Fruit fly (Drosophila melanogaster) whole organism, embryonic: ENCODE results near the gene RpL37A.

Experiments used
- ATbp ChIP-seq: fragments of 200-800 bp; sonication (Bioruptor generic); optimal IDR thresholded peaks from 2 replicates; lab custom pipeline; 2017; ENCODE audit warnings: missing biosample characterization, mild to moderate bottlenecking, missing genetic modification characterization, missing genetic modification reagents
- Atf-2 ChIP-seq: fragments of 200-800 bp; sonication (Bioruptor generic); optimal IDR thresholded peaks from 2 replicates; lab custom pipeline; 2016; ENCODE audit warnings: missing biosample characterization, missing genetic modification characterization
- Bgb ChIP-seq: fragments of 200-800 bp; sonication (Bioruptor generic); IDR thresholded peaks from 2 replicates; pipeline ENCODE4 v1.3.6; 2022; ENCODE audit warnings: missing biosample characterization, missing genetic modification characterization; ENCODE audit not compliant: partially characterized antibody
- Blimp-1 ChIP-seq: fragments of 200-800 bp; sonication (Bioruptor generic); optimal IDR thresholded peaks from 3 replicates; lab custom pipeline; 2018; ENCODE audit warnings: missing biosample characterization, missing genetic modification characterization, mild to moderate bottlenecking, moderate library complexity, missing genetic modification reagents
- BtbVII ChIP-seq: fragments of 200-800 bp; sonication (Bioruptor generic); optimal IDR thresholded peaks from 3 replicates; lab custom pipeline; 2017; ENCODE audit warnings: missing biosample characterization, mild to moderate bottlenecking, missing genetic modification characterization
- CG10462 ChIP-seq: fragments of 200-800 bp; sonication (Bioruptor generic); optimal IDR thresholded peaks from 2 replicates; lab custom pipeline; 2016; ENCODE audit warnings: missing biosample characterization, missing genetic modification characterization
- CG11247 ChIP-seq: fragments of 200-800 bp; sonication (Bioruptor generic); IDR thresholded peaks from 2 replicates; pipeline ENCODE4 v1.3.6; 2022; ENCODE audit warnings: missing biosample characterization, missing genetic modification characterization
- CG1647 ChIP-seq: fragments of 200-800 bp; sonication (Bioruptor generic); optimal IDR thresholded peaks from 3 replicates; lab custom pipeline; 2016; ENCODE audit warnings: missing biosample characterization, missing genetic modification characterization
- CG16815 ChIP-seq: fragments of 200-800 bp; sonication (Bioruptor generic); optimal IDR thresholded peaks from 3 replicates; lab custom pipeline; 2017; ENCODE audit warnings: missing biosample characterization, mild to moderate bottlenecking, missing genetic modification characterization
- CG17359 ChIP-seq: fragments of 200-800 bp; sonication (Bioruptor generic); optimal IDR thresholded peaks from 3 replicates; lab custom pipeline; 2018; ENCODE audit warnings: missing biosample characterization, mild to moderate bottlenecking, missing genetic modification characterization, moderate library complexity
- CG17568 ChIP-seq: fragments of 200-800 bp; sonication (Bioruptor generic); optimal IDR thresholded peaks from 2 replicates; lab custom pipeline; 2018; ENCODE audit warnings: missing biosample characterization, mild to moderate bottlenecking, missing genetic modification characterization, moderate library complexity
- CG32532 ChIP-seq: fragments of 200-800 bp; sonication (Bioruptor generic); IDR thresholded peaks from 2 replicates; pipeline ENCODE4 v1.3.6; 2022; ENCODE audit warnings: missing biosample characterization, missing genetic modification characterization
- CG43689 ChIP-seq: fragments of 200-800 bp; sonication (Bioruptor generic); IDR thresholded peaks from 2 replicates; pipeline ENCODE4 v1.3.6; 2022; ENCODE audit warnings: missing biosample characterization, missing genetic modification characterization
- CG4707 ChIP-seq: fragments of 200-800 bp; sonication (Bioruptor generic); optimal IDR thresholded peaks from 2 replicates; lab custom pipeline; 2018; ENCODE audit warnings: missing biosample characterization, mild to moderate bottlenecking, missing genetic modification characterization, moderate library complexity
- CG5180 ChIP-seq: fragments of 200-800 bp; sonication (Bioruptor generic); optimal IDR thresholded peaks from 3 replicates; lab custom pipeline; 2017; ENCODE audit warnings: missing biosample characterization, missing genetic modification characterization, mild to moderate bottlenecking, moderate library complexity, missing genetic modification reagents
- CG6654 ChIP-seq: fragments of 200-800 bp; sonication (Bioruptor generic); optimal IDR thresholded peaks from 2 replicates; lab custom pipeline; 2017; ENCODE audit warnings: missing biosample characterization, mild to moderate bottlenecking, missing genetic modification characterization
- CG7839 ChIP-seq: fragments of 200-800 bp; sonication (Bioruptor generic); optimal IDR thresholded peaks from 3 replicates; lab custom pipeline; 2018; ENCODE audit warnings: missing biosample characterization, mild to moderate bottlenecking, missing genetic modification characterization, moderate library complexity
- CG9876 ChIP-seq: fragments of 200-800 bp; sonication (Bioruptor generic); optimal IDR thresholded peaks from 2 replicates; lab custom pipeline; 2016; ENCODE audit warnings: missing biosample characterization, missing genetic modification characterization
- D19B ChIP-seq: fragments of 200-800 bp; sonication (Bioruptor generic); optimal IDR thresholded peaks from 2 replicates; lab custom pipeline; 2017; ENCODE audit warnings: missing biosample characterization, mild to moderate bottlenecking, missing genetic modification characterization
- Fer1 ChIP-seq: fragments of 200-800 bp; sonication (Bioruptor generic); optimal IDR thresholded peaks from 2 replicates; lab custom pipeline; 2017; ENCODE audit warnings: missing biosample characterization, mild to moderate bottlenecking, missing genetic modification characterization
- Gsc ChIP-seq: fragments of 200-800 bp; sonication (Bioruptor generic); IDR thresholded peaks from 2 replicates; pipeline ENCODE4 v1.3.6; 2022; ENCODE audit warnings: missing biosample characterization, missing genetic modification characterization
- HLH54F ChIP-seq: fragments of 200-800 bp; sonication (Bioruptor generic); optimal IDR thresholded peaks from 3 replicates; lab custom pipeline; 2016; ENCODE audit warnings: missing biosample characterization, missing genetic modification characterization
- Hey ChIP-seq: fragments of 200-800 bp; sonication (Bioruptor generic); optimal IDR thresholded peaks from 3 replicates; lab custom pipeline; 2018; ENCODE audit warnings: missing biosample characterization, mild to moderate bottlenecking, missing genetic modification characterization
- Hmr ChIP-seq: fragments of 200-800 bp; sonication (Bioruptor generic); optimal IDR thresholded peaks from 3 replicates; lab custom pipeline; 2017; ENCODE audit warnings: mild to moderate bottlenecking, missing biosample characterization, missing genetic modification reagents, missing genetic modification characterization
- Hr39 ChIP-seq: fragments of >200 bp; optimal IDR thresholded peaks from 2 replicates; lab custom pipeline; 2017
- NFAT ChIP-seq: fragments of 200-800 bp; sonication (Bioruptor generic); IDR thresholded peaks from 2 replicates; pipeline ENCODE4 v1.3.6; 2022; ENCODE audit warnings: missing biosample characterization, missing genetic modification characterization
- Neu2 ChIP-seq: fragments of 200-800 bp; sonication (Bioruptor generic); optimal IDR thresholded peaks from 3 replicates; lab custom pipeline; 2016; ENCODE audit warnings: missing biosample characterization, missing genetic modification characterization, borderline replicate concordance
- Opbp ChIP-seq: fragments of 200-800 bp; sonication (Bioruptor generic); IDR thresholded peaks from 3 replicates; pipeline ENCODE4 v1.3.6; 2022; ENCODE audit warnings: missing biosample characterization, missing genetic modification characterization; ENCODE audit not compliant: partially characterized antibody
- YL-1 ChIP-seq: fragments of 200-800 bp; sonication (Bioruptor generic); optimal IDR thresholded peaks from 3 replicates; lab custom pipeline; 2017; ENCODE audit warnings: missing biosample characterization, mild to moderate bottlenecking, missing genetic modification characterization
- ab ChIP-seq: fragments of 200-800 bp; sonication (Bioruptor generic); optimal IDR thresholded peaks from 2 replicates; lab custom pipeline; 2016; ENCODE audit warnings: missing biosample characterization, missing genetic modification characterization
- bab2 ChIP-seq: fragments of 200-800 bp; sonication (Bioruptor generic); optimal IDR thresholded peaks from 2 replicates; lab custom pipeline; 2016; ENCODE audit warnings: missing biosample characterization, missing genetic modification characterization
- bcd ChIP-seq: fragments of 200-800 bp; sonication (Bioruptor generic); optimal IDR thresholded peaks from 2 replicates; lab custom pipeline; 2017; ENCODE audit warnings: missing biosample characterization, mild to moderate bottlenecking, missing genetic modification characterization
- bowl ChIP-seq: fragments of 200-800 bp; sonication (Bioruptor generic); IDR thresholded peaks from 2 replicates; pipeline ENCODE4 v1.3.6; 2022; ENCODE audit warnings: missing biosample characterization, missing genetic modification characterization
- chinmo ChIP-seq: fragments of 200-800 bp; sonication (Bioruptor generic); IDR thresholded peaks from 4 replicates; pipeline ENCODE4 v1.3.6; 2022; ENCODE audit warnings: missing biosample characterization, missing genetic modification characterization; ENCODE audit not compliant: partially characterized antibody
- croc ChIP-seq: fragments of 200-800 bp; sonication (Bioruptor generic); conservative IDR thresholded peaks from 3 replicates; pipeline ENCODE4 v1.3.6; 2022; ENCODE audit warnings: missing biosample characterization, missing genetic modification characterization
- fru ChIP-seq: fragments of >200 bp; optimal IDR thresholded peaks from 2 replicates; lab custom pipeline; 2017
- fu2 ChIP-seq: fragments of 200-800 bp; sonication (Bioruptor generic); optimal IDR thresholded peaks from 2 replicates; lab custom pipeline; 2016; ENCODE audit warnings: missing biosample characterization, missing genetic modification characterization
- grau ChIP-seq: fragments of 200-800 bp; optimal IDR thresholded peaks from 3 replicates; lab custom pipeline; 2019; ENCODE audit warnings: missing biosample characterization, mild to moderate bottlenecking, missing genetic modification characterization, moderate library complexity
- hkb ChIP-seq, 2 experiments: fragments of 200-800 bp in 1 of 2; fragments of >200 bp in 1 of 2; sonication (Bioruptor generic) in 1 of 2; IDR thresholded peaks in 1 of 2; optimal IDR thresholded peaks in 1 of 2; 2 replicates each; pipeline versions ENCODE4 v1.3.6 to Lab custom; 2017 to 2022; ENCODE audit warnings: missing biosample characterization in 1 of 2, missing genetic modification characterization in 1 of 2
- hth ChIP-seq: fragments of >200 bp; optimal IDR thresholded peaks from 2 replicates; lab custom pipeline; 2017; ENCODE audit warnings: inconsistent platforms
- klu ChIP-seq: fragments of 200-800 bp; sonication (Bioruptor generic); IDR thresholded peaks from 2 replicates; pipeline ENCODE4 v1.3.6; 2022; ENCODE audit warnings: missing biosample characterization, missing genetic modification characterization
- lab ChIP-seq: fragments of 200-800 bp; sonication (Bioruptor generic); optimal IDR thresholded peaks from 3 replicates; lab custom pipeline; 2017; ENCODE audit warnings: missing biosample characterization, missing genetic modification characterization, mild to moderate bottlenecking, moderate library complexity, missing genetic modification reagents
- p53 ChIP-seq: fragments of 200-800 bp; sonication (Bioruptor generic); optimal IDR thresholded peaks from 2 replicates; lab custom pipeline; 2016; ENCODE audit warnings: missing biosample characterization, missing genetic modification characterization
- psq ChIP-seq: fragments of 200-800 bp; sonication (Bioruptor generic); optimal IDR thresholded peaks from 2 replicates; lab custom pipeline; 2017; ENCODE audit warnings: missing biosample characterization, missing genetic modification characterization
- schlank ChIP-seq: fragments of 200-800 bp; sonication (Bioruptor generic); optimal IDR thresholded peaks from 2 replicates; lab custom pipeline; 2018; ENCODE audit warnings: missing biosample characterization, mild to moderate bottlenecking, missing genetic modification characterization
- sug ChIP-seq: fragments of 200-800 bp; optimal IDR thresholded peaks from 2 replicates; lab custom pipeline; 2019; ENCODE audit warnings: missing biosample characterization, mild to moderate bottlenecking, missing genetic modification characterization, moderate library complexity
- tio ChIP-seq: fragments of 200-800 bp; sonication (Bioruptor generic); optimal IDR thresholded peaks from 2 replicates; lab custom pipeline; 2017; ENCODE audit warnings: missing biosample characterization, missing genetic modification characterization, inconsistent platforms
- unpg ChIP-seq: fragments of 200-800 bp; sonication (Bioruptor generic); optimal IDR thresholded peaks from 3 replicates; lab custom pipeline; 2018; ENCODE audit warnings: missing biosample characterization, mild to moderate bottlenecking, missing genetic modification characterization, moderate library complexity
- wek ChIP-seq: fragments of 200-800 bp; sonication (Bioruptor generic); optimal IDR thresholded peaks from 3 replicates; lab custom pipeline; 2018; ENCODE audit warnings: missing biosample characterization, mild to moderate bottlenecking, missing genetic modification characterization, moderate library complexity
- zen ChIP-seq: fragments of 200-800 bp; sonication (Bioruptor generic); optimal IDR thresholded peaks from 3 replicates; lab custom pipeline; 2018; ENCODE audit warnings: missing biosample characterization, mild to moderate bottlenecking, missing genetic modification characterization, moderate library complexity

RpL37A gene

dm6 chr2L:5060952-5061478 lies 9.7 kb upstream of the RpL37A start (continued):
- TF ChIP-seq ab = no peak
- no peak for TF ChIP-seq Hr39 (lab: Kevin White, UChicago)
- peak; percentile 10 for TF ChIP-seq CG5180 (GFP tag; lab: Kevin White, UChicago)
- peak; percentile 31; the same call in 1 of the 2 replicates for TF ChIP-seq NFAT (GFP tag; lab: Robert Waterston, UW)
- TF ChIP-seq p53 (GFP tag; lab: Kevin White, UChicago) = peak; percentile 68
- TF ChIP-seq grau (tag; lab: Kevin White, UChicago) = peak; percentile 61
- no peak for TF ChIP-seq hth
- no peak for TF ChIP-seq CG6654
- TF ChIP-seq Blimp-1 (GFP tag; lab: Kevin White, UChicago) = peak; percentile 64
- TF ChIP-seq CG32532 (GFP tag; lab: Robert Waterston, UW) = peak; percentile 70
- TF ChIP-seq CG1647 (GFP tag; lab: Kevin White, UChicago) = peak; percentile 55
- TF ChIP-seq Neu2 (GFP tag; lab: Kevin White, UChicago) = no peak
- TF ChIP-seq lab (GFP tag; lab: Kevin White, UChicago) = peak; percentile 91
- TF ChIP-seq psq (GFP tag; lab: Kevin White, UChicago) = no peak
- no peak for TF ChIP-seq CG4707 (GFP tag; lab: Kevin White, UChicago)
- peak; percentile 69 for TF ChIP-seq schlank
- no peak for TF ChIP-seq YL-1
- peak; percentile 56 for TF ChIP-seq bab2 (GFP tag; lab: Kevin White, UChicago)
- TF ChIP-seq CG11247 = peak; percentile 69
- TF ChIP-seq croc (GFP tag; lab: Robert Waterston, UW) = peak; percentile 30; the same call in 2 of the 3 replicates
- peak; percentile 6 for TF ChIP-seq Hey (tag; lab: Kevin White, UChicago)
- peak; percentile 56; the same call in 1 of the 2 replicates for TF ChIP-seq bowl
- TF ChIP-seq CG16815 = peak; percentile 1
- peak; percentile 89 for TF ChIP-seq Fer1 (GFP tag; lab: Kevin White, UChicago)
- no peak for TF ChIP-seq hkb (optimal IDR thresholded peaks at IDR 0.05; lab: Kevin White, UChicago)
- peak; percentile 74 for TF ChIP-seq hkb (GFP tag; IDR thresholded peaks at IDR 0.05; lab: Robert Waterston, UW)
- TF ChIP-seq unpg = peak; percentile 62
- peak; percentile 19 for TF ChIP-seq Atf-2
- no peak for TF ChIP-seq Gsc (GFP tag; lab: Robert Waterston, UW)
- TF ChIP-seq zen (tag; lab: Kevin White, UChicago) = no peak
- TF ChIP-seq Hmr (GFP tag; lab: Kevin White, UChicago) = peak; percentile 91
- 0 out of 2 replicates have a peak, but pooled peaks have one; percentile 36 for TF ChIP-seq CG43689 (GFP tag; lab: Robert Waterston, UW)
- TF ChIP-seq Bgb (GFP tag; lab: Robert Waterston, UW) = no peak
- TF ChIP-seq chinmo = no peak
- TF ChIP-seq CG17359 (tag; lab: Kevin White, UChicago) = peak; percentile 67
- TF ChIP-seq fru (lab: Kevin White, UChicago) = no peak
- peak; percentile 77 for TF ChIP-seq sug
- TF ChIP-seq fu2 (GFP tag; lab: Kevin White, UChicago) = peak; percentile 50
- TF ChIP-seq CG17568 (GFP tag; lab: Kevin White, UChicago) = peak; percentile 7
- TF ChIP-seq ATbp (GFP tag; lab: Kevin White, UChicago) = peak; percentile 73
- no peak for TF ChIP-seq CG10462 (GFP tag; lab: Kevin White, UChicago)
- peak; percentile 71 for TF ChIP-seq BtbVII (GFP tag; lab: Kevin White, UChicago)
- TF ChIP-seq Opbp (GFP tag; lab: Robert Waterston, UW) = no peak
- TF ChIP-seq tio (GFP tag; lab: Kevin White, UChicago) = peak; percentile 46
- peak; percentile 22 for TF ChIP-seq HLH54F (GFP tag; lab: Kevin White, UChicago)
- TF ChIP-seq CG7839 (tag; lab: Kevin White, UChicago) = peak; percentile 80
- peak; percentile 22 for TF ChIP-seq D19B (GFP tag; lab: Kevin White, UChicago)
- peak; percentile 60 for TF ChIP-seq bcd (GFP tag; lab: Kevin White, UChicago)
- TF ChIP-seq CG9876 (GFP tag; lab: Kevin White, UChicago) = no peak
- TF ChIP-seq wek (GFP tag; lab: Kevin White, UChicago) = peak; percentile 37
- TF ChIP-seq klu (GFP tag; lab: Robert Waterston, UW) = peak; percentile 54
